Worm (Caenorhabditis elegans): Measurements from ENCODE around the gene F37C12.18.

- TF ChIP-seq unc-62 (GFP tag; optimal IDR thresholded peaks at IDR 0.05) (no peak), mdl-1 (tag; optimal IDR thresholded peaks at IDR 0.05) (peak; percentile 58), nhr-28 (tag; optimal IDR thresholded peaks at IDR 0.05) (no peak), elt-2 (tag; optimal IDR thresholded peaks at IDR 0.05) (peak; percentile 97), ama-1 (optimal IDR thresholded peaks at IDR 0.05) (no peak), aly-2 (tag; optimal IDR thresholded peaks at IDR 0.05) (no peak), skn-1 (tag; optimal IDR thresholded peaks at IDR 0.05) (peak; percentile 72)
Measured at ce11 chrIII:7165816-7166229, 29.4 kb downstream of the F37C12.18 start.

Measured in whole organism, L3 larva.